Fruit fly (Drosophila melanogaster) whole organism, embryonic: Measurements from ENCODE around the gene CG11842.

ENCODE experiments used
- Ada2b ChIP-seq: fragments of 200-800 bp; sonication (Bioruptor generic); IDR thresholded peaks from 2 replicates; pipeline ENCODE4 v1.3.6; 2022; ENCODE audit warnings: missing biosample characterization, missing genetic modification characterization
- Bgb ChIP-seq: fragments of 200-800 bp; sonication (Bioruptor generic); IDR thresholded peaks from 2 replicates; pipeline ENCODE4 v1.3.6; 2022; ENCODE audit warnings: missing biosample characterization, missing genetic modification characterization; ENCODE audit not compliant: partially characterized antibody
- CG11504 ChIP-seq: fragments of 200-800 bp; sonication (Bioruptor generic); optimal IDR thresholded peaks from 3 replicates; lab custom pipeline; 2019; ENCODE audit warnings: missing biosample characterization, mild to moderate bottlenecking, missing genetic modification characterization, moderate library complexity
- CG11695 ChIP-seq: fragments of 200-800 bp; sonication (Bioruptor generic); IDR thresholded peaks from 3 replicates; pipeline ENCODE4 v1.3.6; 2022; ENCODE audit warnings: missing biosample characterization, missing genetic modification characterization
- CG12155 ChIP-seq: fragments of 200-800 bp; sonication (Bioruptor generic); optimal IDR thresholded peaks from 3 replicates; lab custom pipeline; 2016; ENCODE audit warnings: missing biosample characterization, missing genetic modification characterization
- CG14050 ChIP-seq: fragments of 200-800 bp; sonication (Bioruptor generic); IDR thresholded peaks from 3 replicates; pipeline ENCODE4 v1.3.6; 2022; ENCODE audit warnings: missing biosample characterization, missing genetic modification characterization
- CG15269 ChIP-seq: fragments of 200-800 bp; sonication (Bioruptor generic); optimal IDR thresholded peaks from 2 replicates; lab custom pipeline; 2018; ENCODE audit warnings: missing biosample characterization, mild to moderate bottlenecking, missing genetic modification characterization, moderate library complexity
- CG1603 ChIP-seq: fragments of 200-800 bp; sonication (Bioruptor generic); optimal IDR thresholded peaks from 2 replicates; lab custom pipeline; 2019; ENCODE audit warnings: missing biosample characterization, mild to moderate bottlenecking, missing genetic modification characterization, moderate library complexity
- CG16813 ChIP-seq: fragments of 200-800 bp; sonication (Bioruptor generic); IDR thresholded peaks from 3 replicates; pipeline ENCODE4 v1.3.6; 2022; ENCODE audit warnings: missing biosample characterization, missing genetic modification characterization; ENCODE audit not compliant: partially characterized antibody
- CG17568 ChIP-seq: fragments of 200-800 bp; sonication (Bioruptor generic); optimal IDR thresholded peaks from 2 replicates; lab custom pipeline; 2018; ENCODE audit warnings: missing biosample characterization, mild to moderate bottlenecking, missing genetic modification characterization, moderate library complexity
- CG2120 ChIP-seq: fragments of 200-800 bp; sonication (Bioruptor generic); optimal IDR thresholded peaks from 3 replicates; lab custom pipeline; 2016; ENCODE audit warnings: missing biosample characterization, missing genetic modification characterization
- CG2199 ChIP-seq: fragments of 200-800 bp; sonication (Bioruptor generic); IDR thresholded peaks from 3 replicates; pipeline ENCODE4 v1.3.6; 2022; ENCODE audit warnings: missing biosample characterization, missing genetic modification characterization
- CG2678 ChIP-seq: fragments of 200-800 bp; sonication (Bioruptor generic); optimal IDR thresholded peaks from 3 replicates; lab custom pipeline; 2019; ENCODE audit warnings: missing biosample characterization, mild to moderate bottlenecking, missing genetic modification characterization, moderate library complexity
- CG31388 ChIP-seq: fragments of 200-800 bp; sonication (Bioruptor generic); optimal IDR thresholded peaks from 2 replicates; lab custom pipeline; 2016; ENCODE audit warnings: missing biosample characterization, missing genetic modification characterization
- CG32532 ChIP-seq: fragments of 200-800 bp; sonication (Bioruptor generic); IDR thresholded peaks from 2 replicates; pipeline ENCODE4 v1.3.6; 2022; ENCODE audit warnings: missing biosample characterization, missing genetic modification characterization
- CG33213 ChIP-seq: fragments of 200-800 bp; sonication (Bioruptor generic); optimal IDR thresholded peaks from 3 replicates; lab custom pipeline; 2016; ENCODE audit warnings: missing biosample characterization, missing genetic modification characterization
- CG34422 ChIP-seq: fragments of 200-800 bp; sonication (Bioruptor generic); IDR thresholded peaks from 3 replicates; pipeline ENCODE4 v1.3.6; 2022; ENCODE audit warnings: missing biosample characterization, missing genetic modification characterization
- CG4360 ChIP-seq: fragments of 200-800 bp; sonication (Bioruptor generic); IDR thresholded peaks from 2 replicates; pipeline ENCODE4 v1.3.6; 2022; ENCODE audit warnings: missing biosample characterization, missing genetic modification characterization
- CG4404 ChIP-seq: fragments of 200-800 bp; sonication (Bioruptor generic); IDR thresholded peaks from 2 replicates; pipeline ENCODE4 v1.3.6; 2022; ENCODE audit warnings: missing biosample characterization, missing genetic modification characterization
- CG4707 ChIP-seq: fragments of 200-800 bp; sonication (Bioruptor generic); optimal IDR thresholded peaks from 2 replicates; lab custom pipeline; 2018; ENCODE audit warnings: missing biosample characterization, mild to moderate bottlenecking, missing genetic modification characterization, moderate library complexity
- CG8765 ChIP-seq: fragments of 200-800 bp; sonication (Bioruptor generic); IDR thresholded peaks from 2 replicates; pipeline ENCODE4 v1.3.6; 2022; ENCODE audit warnings: missing biosample characterization, missing genetic modification characterization
- CkIIα-i1 ChIP-seq: fragments of 200-800 bp; sonication (Bioruptor generic); IDR thresholded peaks from 2 replicates; pipeline ENCODE4 v1.3.6; 2022; ENCODE audit warnings: missing biosample characterization, missing genetic modification characterization
- CoRest ChIP-seq: fragments of 200-800 bp; sonication (Bioruptor generic); optimal IDR thresholded peaks from 3 replicates; lab custom pipeline; 2018; ENCODE audit warnings: missing biosample characterization, mild to moderate bottlenecking, missing genetic modification characterization, moderate library complexity
- D ChIP-seq, 2 experiments: fragments of 200-800 bp in 1 of 2; fragments of >200 bp in 1 of 2; sonication (Bioruptor generic) in 1 of 2; optimal IDR thresholded peaks; 2 replicates in 1 of 2; 3 replicates in 1 of 2; lab custom pipeline; 2017; ENCODE audit warnings: mild to moderate bottlenecking in 1 of 2, missing biosample characterization in 1 of 2, missing genetic modification characterization in 1 of 2, missing genetic modification reagents in 1 of 2
- E2f2 ChIP-seq: fragments of 200-800 bp; sonication (Bioruptor generic); IDR thresholded peaks from 2 replicates; pipeline ENCODE4 v1.3.6; 2022; ENCODE audit warnings: missing biosample characterization, missing genetic modification characterization
- Eip74EF ChIP-seq, 2 experiments: fragments of 200-800 bp in 1 of 2; fragments of >200 bp in 1 of 2; sonication (Bioruptor generic) in 1 of 2; optimal IDR thresholded peaks; 2 replicates each; lab custom pipeline; 2017 to 2019; ENCODE audit warnings: missing biosample characterization in 2 of 2, missing genetic modification characterization in 2 of 2, mild to moderate bottlenecking in 1 of 2, moderate library complexity in 1 of 2
- Fer1 ChIP-seq: fragments of 200-800 bp; sonication (Bioruptor generic); optimal IDR thresholded peaks from 2 replicates; lab custom pipeline; 2017; ENCODE audit warnings: missing biosample characterization, mild to moderate bottlenecking, missing genetic modification characterization
- Gug ChIP-seq: fragments of 200-800 bp; sonication (Bioruptor generic); IDR thresholded peaks from 4 replicates; pipeline ENCODE4 v1.3.6; 2022; ENCODE audit warnings: missing biosample characterization, missing genetic modification characterization
- Hand ChIP-seq: fragments of 200-800 bp; sonication (Bioruptor generic); optimal IDR thresholded peaks from 2 replicates; lab custom pipeline; 2017; ENCODE audit warnings: mild to moderate bottlenecking, missing biosample characterization, missing genetic modification reagents, missing genetic modification characterization
- Hr51 ChIP-seq, 2 experiments: fragments of 200-800 bp; sonication (Bioruptor generic); optimal IDR thresholded peaks; 2 replicates in 1 of 2; 3 replicates in 1 of 2; lab custom pipeline; 2016 to 2018; ENCODE audit warnings: missing biosample characterization in 2 of 2, missing genetic modification characterization in 2 of 2, mild to moderate bottlenecking in 1 of 2, moderate library complexity in 1 of 2
- Lim3 ChIP-seq: fragments of 200-800 bp; sonication (Bioruptor generic); IDR thresholded peaks from 2 replicates; pipeline ENCODE4 v1.3.6; 2022; ENCODE audit warnings: missing biosample characterization, missing genetic modification characterization
- Nf-YB ChIP-seq: fragments of 200-800 bp; sonication (Bioruptor generic); optimal IDR thresholded peaks from 3 replicates; lab custom pipeline; 2019; ENCODE audit warnings: missing biosample characterization, mild to moderate bottlenecking, missing genetic modification characterization, moderate library complexity
- Stat92E ChIP-seq, 3 experiments: fragments of >200 bp in 2 of 3; fragments of 200-800 bp in 1 of 3; sonication (Bioruptor generic) in 1 of 3; optimal IDR thresholded peaks; 2 replicates each; lab custom pipeline; 2017 to 2019; ENCODE audit warnings: missing biosample characterization in 3 of 3, missing genetic modification characterization in 3 of 3, mild to moderate bottlenecking in 1 of 3, moderate library complexity in 1 of 3
- TFAM ChIP-seq: fragments of 200-800 bp; sonication (Bioruptor generic); optimal IDR thresholded peaks from 2 replicates; lab custom pipeline; 2017; ENCODE audit warnings: missing biosample characterization, missing genetic modification characterization, inconsistent platforms
- bbx ChIP-seq: fragments of 200-800 bp; sonication (Bioruptor generic); IDR thresholded peaks from 2 replicates; pipeline ENCODE4 v1.3.6; 2022; ENCODE audit warnings: missing biosample characterization, missing genetic modification characterization; ENCODE audit not compliant: partially characterized antibody
- dmrt11E ChIP-seq: fragments of 200-800 bp; sonication (Bioruptor generic); optimal IDR thresholded peaks from 3 replicates; lab custom pipeline; 2018; ENCODE audit warnings: missing biosample characterization, mild to moderate bottlenecking, missing genetic modification characterization, moderate library complexity
- ems ChIP-seq: fragments of 200-800 bp; sonication (Bioruptor generic); optimal IDR thresholded peaks from 3 replicates; lab custom pipeline; 2016; ENCODE audit warnings: missing biosample characterization, missing genetic modification characterization
- esg ChIP-seq: fragments of 200-800 bp; sonication (Bioruptor generic); conservative IDR thresholded peaks from 2 replicates; pipeline ENCODE4 v1.3.6; 2022; ENCODE audit warnings: missing biosample characterization, missing genetic modification characterization
- eyg ChIP-seq: fragments of 200-800 bp; sonication (Bioruptor generic); optimal IDR thresholded peaks from 3 replicates; lab custom pipeline; 2016; ENCODE audit warnings: missing biosample characterization, missing genetic modification characterization
- fu2 ChIP-seq: fragments of 200-800 bp; sonication (Bioruptor generic); optimal IDR thresholded peaks from 2 replicates; lab custom pipeline; 2016; ENCODE audit warnings: missing biosample characterization, missing genetic modification characterization
- gem ChIP-seq: fragments of 200-800 bp; sonication (Bioruptor generic); optimal IDR thresholded peaks from 2 replicates; lab custom pipeline; 2019; ENCODE audit warnings: missing biosample characterization, mild to moderate bottlenecking, missing genetic modification characterization, moderate library complexity
- nerfin-2 ChIP-seq: fragments of 200-800 bp; sonication (Bioruptor generic); IDR thresholded peaks from 2 replicates; pipeline ENCODE4 v1.3.6; 2022; ENCODE audit warnings: missing biosample characterization, missing genetic modification characterization; ENCODE audit not compliant: partially characterized antibody
- oc ChIP-seq: fragments of 200-800 bp; sonication (Bioruptor generic); optimal IDR thresholded peaks from 2 replicates; lab custom pipeline; 2018; ENCODE audit warnings: missing biosample characterization, mild to moderate bottlenecking, missing genetic modification characterization, moderate library complexity
- onecut ChIP-seq: fragments of 200-800 bp; sonication (Bioruptor generic); IDR thresholded peaks from 2 replicates; pipeline ENCODE4 v1.3.6; 2022; ENCODE audit warnings: missing biosample characterization, missing genetic modification characterization
- trh ChIP-seq: fragments of 200-800 bp; sonication (Bioruptor generic); optimal IDR thresholded peaks from 2 replicates; lab custom pipeline; 2016; ENCODE audit warnings: missing biosample characterization, missing genetic modification characterization
- twi ChIP-seq: fragments of 200-800 bp; optimal IDR thresholded peaks from 2 replicates; lab custom pipeline; 2019; ENCODE audit warnings: missing biosample characterization, mild to moderate bottlenecking, missing genetic modification characterization, moderate library complexity
- tx ChIP-seq: fragments of 200-800 bp; sonication (Bioruptor generic); optimal IDR thresholded peaks from 2 replicates; lab custom pipeline; 2016; ENCODE audit warnings: missing biosample characterization, missing genetic modification characterization
- unpg ChIP-seq: fragments of 200-800 bp; sonication (Bioruptor generic); optimal IDR thresholded peaks from 3 replicates; lab custom pipeline; 2018; ENCODE audit warnings: missing biosample characterization, mild to moderate bottlenecking, missing genetic modification characterization, moderate library complexity

CG11842 gene

DNA sequence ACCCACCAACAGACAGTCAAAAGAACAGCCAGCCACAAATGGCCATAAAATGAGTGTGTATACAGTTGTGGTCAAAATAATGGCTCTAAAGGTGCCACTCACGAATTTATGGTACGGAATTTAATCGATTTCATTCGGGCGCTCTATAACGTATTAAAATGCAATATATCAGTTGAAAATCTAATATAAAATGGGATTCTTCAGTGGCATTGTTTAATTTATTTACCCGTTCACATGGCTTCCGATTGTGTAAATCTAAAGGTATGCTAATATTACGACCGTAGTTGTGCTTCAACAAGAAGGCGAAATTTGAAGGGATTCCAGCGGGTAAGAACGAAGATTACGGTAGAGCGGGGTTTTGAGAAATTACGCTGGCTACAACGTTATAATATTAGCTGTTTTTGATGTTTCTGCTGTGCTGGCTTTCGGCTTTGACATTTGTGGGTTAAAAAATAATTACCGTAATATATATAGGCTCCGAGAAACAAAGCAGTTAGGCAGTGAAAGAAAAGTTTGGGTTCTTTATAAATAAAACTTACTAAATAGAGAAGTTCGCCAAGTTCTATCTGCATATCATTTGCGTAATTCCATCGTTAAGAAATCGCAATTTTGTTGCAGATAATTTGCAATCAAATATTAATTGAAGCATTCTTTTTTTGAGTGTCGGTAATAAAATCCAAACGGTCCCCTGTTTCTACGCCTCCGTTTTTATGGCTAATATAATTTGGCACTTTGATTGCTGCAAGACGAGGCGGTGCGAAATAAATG, 23.3 kb downstream of the CG11842 start (continued):
- no peak for TF ChIP-seq oc (tag; lab: Kevin White, UChicago)
- peak; percentile 23 for TF ChIP-seq CG15269
- no peak for TF ChIP-seq CG4707 (GFP tag; lab: Kevin White, UChicago)
- no peak for TF ChIP-seq Bgb
- TF ChIP-seq D (optimal IDR thresholded peaks at IDR 0.05; lab: Kevin White, UChicago), result no peak
- no peak for TF ChIP-seq D (GFP tag; optimal IDR thresholded peaks at IDR 0.05; lab: Kevin White, UChicago)
- TF ChIP-seq dmrt11E (tag; lab: Kevin White, UChicago), result no peak
- no peak for TF ChIP-seq Lim3 (GFP tag; lab: Robert Waterston, UW)
- peak in 1 of 2 experiments; percentile 3 for TF ChIP-seq Hr51 (GFP tag; optimal IDR thresholded peaks at IDR 0.05; lab: Kevin White, UChicago)
- peak; percentile 27 for TF ChIP-seq CG1603 (tag; lab: Kevin White, UChicago)
- no peak for TF ChIP-seq CG8765
- no peak for TF ChIP-seq tx (GFP tag; lab: Kevin White, UChicago)
- TF ChIP-seq CG16813 (GFP tag; lab: Robert Waterston, UW), result no peak
- TF ChIP-seq CG31388 (GFP tag; lab: Kevin White, UChicago), result no peak
- TF ChIP-seq trh, result no peak
- no peak for TF ChIP-seq CG34422 (GFP tag; lab: Robert Waterston, UW)
- no peak for TF ChIP-seq Eip74EF (GFP tag; optimal IDR thresholded peaks at IDR 0.05; lab: Kevin White, UChicago)
- TF ChIP-seq bbx (GFP tag; lab: Robert Waterston, UW), result no peak
- no peak for TF ChIP-seq CG4404 (GFP tag; lab: Robert Waterston, UW)
- no peak for TF ChIP-seq esg (GFP tag; lab: Robert Waterston, UW)
- peak; percentile 51; the same call in 1 of the 3 replicates for TF ChIP-seq CG11695 (GFP tag; lab: Robert Waterston, UW)
- 0 out of 2 replicates have a peak, but pooled peaks have one; percentile 7 for TF ChIP-seq CG32532 (GFP tag; lab: Robert Waterston, UW)
- TF ChIP-seq Stat92E (GFP tag; optimal IDR thresholded peaks at IDR 0.05; lab: Kevin White, UChicago), result no peak
- TF ChIP-seq gem (tag; lab: Kevin White, UChicago), result peak; percentile 43
- no peak for TF ChIP-seq nerfin-2
- no peak for TF ChIP-seq E2f2
- TF ChIP-seq CG4360, result no peak
- TF ChIP-seq Ada2b, result peak; percentile 35; the same call in 1 of the 2 replicates
- TF ChIP-seq CG33213, result no peak
- no peak for TF ChIP-seq CoRest (tag; lab: Kevin White, UChicago)
- TF ChIP-seq twi (tag; lab: Kevin White, UChicago), result no peak
- TF ChIP-seq eyg (GFP tag; lab: Kevin White, UChicago), result no peak
- no peak for TF ChIP-seq Hand (GFP tag; lab: Kevin White, UChicago)
- TF ChIP-seq TFAM (GFP tag; lab: Kevin White, UChicago), result no peak
- TF ChIP-seq CG2678 (tag; lab: Kevin White, UChicago), result peak; percentile 55
- no peak for TF ChIP-seq CG12155 (GFP tag; lab: Kevin White, UChicago)
- no peak for TF ChIP-seq CG14050 (GFP tag; lab: Robert Waterston, UW)
- no peak for TF ChIP-seq CG17568
- peak; percentile 24 for TF ChIP-seq CG11504 (tag; lab: Kevin White, UChicago)
- no peak for TF ChIP-seq fu2 (GFP tag; lab: Kevin White, UChicago)
- no peak for TF ChIP-seq Nf-YB (GFP tag; lab: Kevin White, UChicago)
- no peak for TF ChIP-seq onecut (GFP tag; lab: Robert Waterston, UW)
- TF ChIP-seq CG2120 (GFP tag; lab: Kevin White, UChicago), result peak; percentile 47
- 0 out of 4 replicates have a peak, but pooled peaks have one; percentile 10 for TF ChIP-seq Gug
- TF ChIP-seq ems (GFP tag; lab: Kevin White, UChicago), result no peak
- TF ChIP-seq CkIIα-i1, result no peak
- no peak for TF ChIP-seq CG2199
- peak; percentile 13 for TF ChIP-seq unpg (GFP tag; lab: Kevin White, UChicago)
- TF ChIP-seq Fer1, result peak; percentile 46
